Fruit fly (Drosophila melanogaster): Measurements from ENCODE around the gene CG13926.

The CG13926 gene

DNA sequence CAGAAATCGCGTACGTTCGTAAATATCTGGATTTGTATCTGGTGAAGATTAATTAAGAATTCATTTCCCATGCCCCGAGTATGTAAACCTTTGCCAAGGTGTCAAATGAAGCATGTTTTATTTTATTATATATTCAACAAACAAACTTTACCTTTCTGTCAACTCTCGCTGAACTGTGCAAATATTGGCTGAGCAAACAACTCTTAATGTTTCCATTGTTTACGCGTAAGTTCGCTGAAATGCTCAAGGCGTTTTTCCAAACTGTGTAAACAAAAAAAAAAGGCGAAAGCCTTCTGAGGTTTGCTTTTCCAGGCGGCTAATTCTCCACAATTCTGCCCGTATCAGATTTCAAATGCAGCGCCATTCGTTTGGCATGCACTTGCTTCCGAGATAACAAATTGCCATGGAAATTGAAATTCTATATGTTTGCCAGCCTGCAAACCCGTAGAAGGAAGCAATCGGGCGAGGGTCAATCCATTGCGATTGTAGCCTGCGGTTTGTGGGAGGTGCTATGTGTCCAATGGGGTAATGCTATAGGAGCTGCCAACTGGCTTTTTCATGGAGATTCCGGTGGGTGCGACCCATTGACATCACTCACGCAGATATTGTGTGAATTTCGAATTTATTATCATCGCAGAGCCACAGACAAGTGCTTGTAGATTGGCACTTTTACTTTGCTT is 26.1 kb downstream of the CG13926 start (continued):
- TF ChIP-seq tap (tag; optimal IDR thresholded peaks at IDR 0.05) (no peak), Mrtf (GFP tag; IDR thresholded peaks at IDR 0.05) (0 out of 3 replicates have a peak, but pooled peaks have one; percentile 11), stwl (tag; optimal IDR thresholded peaks at IDR 0.05) (no peak), CG31365 (tag; optimal IDR thresholded peaks at IDR 0.05) (peak; percentile 79), Bdp1 (GFP tag; optimal IDR thresholded peaks at IDR 0.05) (peak; percentile 37), Lpt (GFP tag; optimal IDR thresholded peaks at IDR 0.05) (no peak), BtbVII (GFP tag; optimal IDR thresholded peaks at IDR 0.05) (peak; percentile 96), hbn (GFP tag; IDR thresholded peaks at IDR 0.05; ENCODE audit: partially characterized antibody) (no peak), Sin3A (optimal IDR thresholded peaks at IDR 0.05) (no peak), Hand (GFP tag; optimal IDR thresholded peaks at IDR 0.05) (peak; percentile 74), psq (GFP tag; optimal IDR thresholded peaks at IDR 0.05) (peak; percentile 6), CG8359 (GFP tag; optimal IDR thresholded peaks at IDR 0.05; ENCODE audit: borderline replicate concordance) (peak; percentile 30), lov (optimal IDR thresholded peaks at IDR 0.05) (no peak), lov (GFP tag; IDR thresholded peaks at IDR 0.05) (0 out of 3 replicates have a peak, but pooled peaks have one; percentile 31), Dip3 (GFP tag; optimal IDR thresholded peaks at IDR 0.05) (peak; percentile 84), CG6175 (GFP tag; IDR thresholded peaks at IDR 0.05) (peak; percentile 26; the same call in 1 of the 3 replicates), CG8388 (GFP tag; optimal IDR thresholded peaks at IDR 0.05) (no peak), CG3995 (GFP tag; optimal IDR thresholded peaks at IDR 0.05) (peak; percentile 62), CG17568 (GFP tag; optimal IDR thresholded peaks at IDR 0.05) (no peak), CG14965 (GFP tag; optimal IDR thresholded peaks at IDR 0.05; ENCODE audit: borderline replicate concordance) (peak; percentile 23), croc (GFP tag; conservative IDR thresholded peaks at IDR 0.05) (no peak), Sox100B (GFP tag; optimal IDR thresholded peaks at IDR 0.05) (no peak)

DNA sequence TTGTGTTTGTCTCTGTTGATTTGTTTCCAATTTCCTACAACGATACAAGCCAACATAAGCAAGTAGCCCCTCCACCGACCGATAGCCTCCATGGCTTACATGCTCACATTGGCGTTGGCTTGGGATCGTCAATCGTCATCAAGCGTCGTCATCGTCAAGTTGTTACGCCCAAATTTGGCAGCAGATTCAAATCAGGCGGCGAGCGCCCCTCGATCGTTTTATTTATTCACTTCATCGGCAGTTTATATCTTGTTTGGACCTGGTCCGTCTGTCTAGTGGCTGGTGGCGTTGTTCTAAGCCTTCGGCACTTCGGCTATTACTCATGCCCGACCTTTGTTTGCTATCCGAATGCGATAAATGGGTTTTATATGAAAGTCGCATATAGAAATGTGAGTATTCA is 27.8 kb downstream of the CG13926 start:
- TF ChIP-seq sc (optimal IDR thresholded peaks at IDR 0.05) (no peak), sc (GFP tag; optimal IDR thresholded peaks at IDR 0.05) (no peak), Tbp (GFP tag; optimal IDR thresholded peaks at IDR 0.05) (no peak), D19A (tag; optimal IDR thresholded peaks at IDR 0.05) (no peak), CG30020 (tag; optimal IDR thresholded peaks at IDR 0.05) (no peak), tio (GFP tag; optimal IDR thresholded peaks at IDR 0.05) (no peak), psq (GFP tag; optimal IDR thresholded peaks at IDR 0.05) (no peak), p53 (GFP tag; optimal IDR thresholded peaks at IDR 0.05) (no peak), gcm2 (GFP tag; optimal IDR thresholded peaks at IDR 0.05) (no peak), sd (tag; optimal IDR thresholded peaks at IDR 0.05) (peak; percentile 52), fd3F (GFP tag; optimal IDR thresholded peaks at IDR 0.05) (no peak), chinmo (GFP tag; IDR thresholded peaks at IDR 0.05; ENCODE audit: partially characterized antibody) (peak; percentile 83; the same call in 3 of the 4 replicates), CG15269 (tag; optimal IDR thresholded peaks at IDR 0.05) (peak; percentile 57), insv (GFP tag; optimal IDR thresholded peaks at IDR 0.05) (no peak), danr (GFP tag; IDR thresholded peaks at IDR 0.05) (no peak), CG17829 (tag; optimal IDR thresholded peaks at IDR 0.05) (no peak), CG2116 (GFP tag; optimal IDR thresholded peaks at IDR 0.05) (no peak), grn (GFP tag; optimal IDR thresholded peaks at IDR 0.05) (peak; percentile 22), CG17612 (GFP tag; IDR thresholded peaks at IDR 0.05) (no peak), Dbx (GFP tag; IDR thresholded peaks at IDR 0.05) (no peak), CG12769 (tag; optimal IDR thresholded peaks at IDR 0.05) (peak; percentile 49), Sin3A (optimal IDR thresholded peaks at IDR 0.05) (no peak), crol (GFP tag; IDR thresholded peaks at IDR 0.05) (0 out of 2 replicates have a peak, but pooled peaks have one; percentile 8), sob (GFP tag; IDR thresholded peaks at IDR 0.05) (no peak), CHES-1-like (GFP tag; optimal IDR thresholded peaks at IDR 0.05) (no peak), crc (GFP tag; optimal IDR thresholded peaks at IDR 0.05) (no peak), Deaf1 (tag; optimal IDR thresholded peaks at IDR 0.05) (peak; percentile 17), HLH54F (GFP tag; optimal IDR thresholded peaks at IDR 0.05) (no peak), TFAM (GFP tag; optimal IDR thresholded peaks at IDR 0.05) (no peak), Blimp-1 (GFP tag; optimal IDR thresholded peaks at IDR 0.05) (no peak), CG4282 (GFP tag; optimal IDR thresholded peaks at IDR 0.05) (no peak)
